Worm (Caenorhabditis elegans) whole organism, L4 larva: ENCODE data around the gene tag-209.
A peak's percentile ranks its signal among the peaks of the same experiment; 100 is the strongest.

ENCODE experiments used
- D1046.2 ChIP-seq: fragments of 200-800 bp; sonication (Bioruptor generic); IDR thresholded peaks from 2 replicates; pipeline ENCODE4 v1.3.6; 2022; ENCODE audit warnings: missing genetic modification characterization, missing compliant biosample characterization
- R02D3.7 ChIP-seq: fragments of 150-350 bp; sonication (generic microtip); optimal IDR thresholded peaks from 3 replicates; lab custom pipeline; 2014; ENCODE audit warnings: missing biosample characterization, missing genetic modification characterization
- T26A8.4 ChIP-seq: fragments of 200-800 bp; sonication (Bioruptor generic); IDR thresholded peaks from 2 replicates; pipeline ENCODE4 v1.3.6; 2022; ENCODE audit warnings: missing genetic modification characterization, missing compliant biosample characterization
- Y105C5A.15 ChIP-seq: fragments of 200-800 bp; sonication (Bioruptor generic); IDR thresholded peaks from 2 replicates; pipeline ENCODE4 v1.3.6; 2022; ENCODE audit warnings: missing genetic modification characterization, missing compliant biosample characterization
- ZK546.5 ChIP-seq, 2 experiments: sonication (generic microtip); optimal IDR thresholded peaks; 2 replicates each; lab custom pipeline; 2017; ENCODE audit warnings: missing biosample characterization in 2 of 2, missing genetic modification characterization in 2 of 2
- aha-1 ChIP-seq: fragments of 150-350 bp; peaks from one replicate; lab custom pipeline; 2014; ENCODE audit warnings: missing biosample characterization, missing genetic modification characterization
- aly-2 ChIP-seq: sonication (generic microtip); optimal IDR thresholded peaks from 2 replicates; lab custom pipeline; 2018; ENCODE audit warnings: missing biosample characterization, missing genetic modification characterization
- ces-1 ChIP-seq: fragments of 150-350 bp; sonication (generic microtip); optimal IDR thresholded peaks from 4 replicates; lab custom pipeline; 2014; ENCODE audit warnings: missing biosample characterization, missing genetic modification reagents, missing genetic modification characterization
- cey-2 ChIP-seq: sonication (generic microtip); optimal IDR thresholded peaks from 3 replicates; lab custom pipeline; 2017; ENCODE audit warnings: missing genetic modification characterization, mild to moderate bottlenecking, missing compliant biosample characterization, antibody characterized with exemption, borderline replicate concordance; ENCODE audit not compliant: insufficient read depth
- ctbp-1 ChIP-seq: fragments of 200-800 bp; sonication (Bioruptor generic); IDR thresholded peaks from 2 replicates; pipeline ENCODE4 v1.3.6; 2022; ENCODE audit warnings: missing genetic modification reagents, missing genetic modification characterization, missing compliant biosample characterization
- daf-12 ChIP-seq: fragments of 150-350 bp; optimal IDR thresholded peaks from 2 replicates; lab custom pipeline; 2014; ENCODE audit warnings: missing biosample characterization, missing genetic modification reagents, missing genetic modification characterization
- daf-8 ChIP-seq: fragments of 200-800 bp; sonication (Bioruptor generic); IDR thresholded peaks from 2 replicates; pipeline ENCODE4 v1.3.6; 2022; ENCODE audit warnings: missing genetic modification characterization, missing compliant biosample characterization
- duxl-1 ChIP-seq: sonication (generic microtip); optimal IDR thresholded peaks from 2 replicates; lab custom pipeline; 2016; ENCODE audit warnings: mild to moderate bottlenecking, missing genetic modification characterization, moderate library complexity, missing compliant biosample characterization; ENCODE audit not compliant: poor library complexity
- fkh-10 ChIP-seq: fragments of 150-350 bp; optimal IDR thresholded peaks from 2 replicates; lab custom pipeline; 2014; ENCODE audit warnings: missing biosample characterization, missing genetic modification reagents, missing genetic modification characterization
- fos-1 ChIP-seq: fragments of 150-350 bp; optimal IDR thresholded peaks from 2 replicates; lab custom pipeline; 2014; ENCODE audit warnings: missing biosample characterization, missing genetic modification characterization
- lim-7 ChIP-seq: fragments of 200-800 bp; sonication (Bioruptor generic); IDR thresholded peaks from 2 replicates; pipeline ENCODE4 v1.3.6; 2022; ENCODE audit warnings: missing genetic modification characterization, missing compliant biosample characterization
- lin-39 ChIP-seq: fragments of 150-350 bp; optimal IDR thresholded peaks from 2 replicates; lab custom pipeline; 2014; ENCODE audit warnings: missing biosample characterization, missing genetic modification reagents, missing genetic modification characterization
- lir-3 ChIP-seq: sonication (generic microtip); optimal IDR thresholded peaks from 2 replicates; lab custom pipeline; 2016; ENCODE audit warnings: mild to moderate bottlenecking, missing genetic modification characterization, missing compliant biosample characterization
- lsy-2 ChIP-seq, 2 experiments: fragments of 150-350 bp in 1 of 2; sonication (generic microtip) in 1 of 2; optimal IDR thresholded peaks; 2 replicates each; lab custom pipeline; 2014 to 2017; ENCODE audit warnings: missing biosample characterization in 2 of 2, missing genetic modification characterization in 2 of 2
- mes-2 ChIP-seq: sonication (generic microtip); optimal IDR thresholded peaks from 2 replicates; lab custom pipeline; 2016; ENCODE audit warnings: missing genotype, mild to moderate bottlenecking, missing genetic modification characterization, missing compliant biosample characterization; ENCODE audit not compliant: poor library complexity, severe bottlenecking
- mxl-2 ChIP-seq: fragments of 200-800 bp; sonication (Bioruptor generic); conservative IDR thresholded peaks from 2 replicates; pipeline ENCODE4 v1.3.6; 2022; ENCODE audit warnings: missing genetic modification reagents, missing genetic modification characterization, missing compliant biosample characterization
- nhr-11 ChIP-seq: fragments of 150-350 bp; optimal IDR thresholded peaks from 2 replicates; lab custom pipeline; 2014; ENCODE audit warnings: missing biosample characterization, missing genetic modification characterization
- snpc-1.2 ChIP-seq: fragments of 200-800 bp; sonication (Bioruptor generic); IDR thresholded peaks from 2 replicates; pipeline ENCODE4 v1.3.6; 2022; ENCODE audit warnings: missing genetic modification reagents, missing genetic modification characterization, missing compliant biosample characterization
- unc-39 ChIP-seq: sonication (generic microtip); optimal IDR thresholded peaks from 2 replicates; lab custom pipeline; 2017; ENCODE audit warnings: missing biosample characterization, missing genetic modification characterization
- unc-62 ChIP-seq, 3 experiments: fragments of 150-350 bp in 1 of 3; sonication (generic microtip); optimal IDR thresholded peaks in 2 of 3; peaks in 1 of 3; 1 replicate in 1 of 3; 2 replicates in 2 of 3; lab custom pipeline; 2014 to 2017; ENCODE audit warnings: missing biosample characterization in 3 of 3, missing genetic modification characterization in 3 of 3, missing genetic modification reagents in 3 of 3, missing genotype in 1 of 3
- zag-1 ChIP-seq: fragments of 150-350 bp; optimal IDR thresholded peaks from 2 replicates; lab custom pipeline; 2014; ENCODE audit warnings: missing biosample characterization, missing genetic modification characterization

The tag-209 gene

ce11 chrII:10758951-10759350 is 28.2 kb upstream of the tag-209 start:
- TF ChIP-seq aha-1 (tag; lab: Kevin White, UChicago) (peak; percentile 26), lir-3 (no peak), aly-2 (tag; lab: Kevin White, UChicago) (no peak), ces-1 (GFP tag; lab: Kevin White, UChicago) (peak; percentile 88), daf-12 (no peak), ctbp-1 (GFP tag; lab: Robert Waterston, UW) (peak; percentile 73), R02D3.7 (tag; lab: Kevin White, UChicago) (no peak), duxl-1 (tag; lab: Kevin White, UChicago) (no peak), nhr-11 (tag; lab: Kevin White, UChicago) (no peak), fkh-10 (peak; percentile 86), ZK546.5 (tag; optimal IDR thresholded peaks at IDR 0.05; lab: Kevin White, UChicago) (no peak), mxl-2 (GFP tag; lab: Robert Waterston, UW) (no peak), lin-39 (tag; lab: Kevin White, UChicago) (no peak), T26A8.4 (GFP tag; lab: Robert Waterston, UW) (no peak), zag-1 (tag; lab: Kevin White, UChicago) (no peak), mes-2 (tag; lab: Kevin White, UChicago) (no peak), lsy-2 (tag; optimal IDR thresholded peaks at IDR 0.05; lab: Kevin White, UChicago) (peak in 1 of 2 experiments; percentile 14), snpc-1.2 (GFP tag; lab: Robert Waterston, UW) (no peak)
- TF ChIP-seq, all 104 proteins: peak for 5

- TF ChIP-seq nhr-11 (tag; lab: Kevin White, UChicago) (no peak), aha-1 (tag; lab: Kevin White, UChicago) (peak; percentile 92), unc-62 (GFP tag; optimal IDR thresholded peaks at IDR 0.05 in 1 of 2; lab: Kevin White, UChicago) (peak in 1 of 2 experiments; percentile 10), unc-62 (tag; optimal IDR thresholded peaks at IDR 0.05; lab: Kevin White, UChicago) (no peak)
Measured at ce11 chrII:10759425-10759824, 27.7 kb upstream of the tag-209 start.

ce11 chrII:10760801-10761200 is 26.3 kb upstream of the tag-209 start:
- TF ChIP-seq unc-62 (GFP tag; optimal IDR thresholded peaks at IDR 0.05 in 1 of 2; lab: Kevin White, UChicago) (peak in 1 of 2 experiments; percentile 22), unc-62 (tag; optimal IDR thresholded peaks at IDR 0.05; lab: Kevin White, UChicago) (no peak), cey-2 (tag; lab: Kevin White, UChicago) (no peak)

ce11 chrII:10761653-10762052 is 25.5 kb upstream of the tag-209 start:
- no peak for TF ChIP-seq daf-8
- peak; percentile 70 for TF ChIP-seq fkh-10
- peak; percentile 86 for TF ChIP-seq aha-1 (tag; lab: Kevin White, UChicago)
- TF ChIP-seq ctbp-1 (GFP tag; lab: Robert Waterston, UW) = peak; percentile 68; the same call in 1 of the 2 replicates
- peak; percentile 31 for TF ChIP-seq ces-1 (GFP tag; lab: Kevin White, UChicago)

ce11 chrII:10765238-10765637 is 21.9 kb upstream of the tag-209 start:
- TF ChIP-seq aha-1 (tag; lab: Kevin White, UChicago) (peak; percentile 91), D1046.2 (no peak)

ce11 chrII:10766773-10767172 is 20.3 kb upstream of the tag-209 start:
- TF ChIP-seq unc-39 (tag; lab: Kevin White, UChicago) = no peak

ce11 chrII:10767977-10768376 is 19.1 kb upstream of the tag-209 start:
- TF ChIP-seq unc-62 (GFP tag; optimal IDR thresholded peaks at IDR 0.05 in 1 of 2; lab: Kevin White, UChicago) (peak in 1 of 2 experiments; percentile 74), unc-62 (tag; optimal IDR thresholded peaks at IDR 0.05; lab: Kevin White, UChicago) (no peak), fos-1 (tag; lab: Kevin White, UChicago) (no peak)
- TF ChIP-seq, all 104 proteins: peak for 1

ce11 chrII:10769291-10769690 is 17.8 kb upstream of the tag-209 start:
- TF ChIP-seq lim-7 (GFP tag; lab: Robert Waterston, UW) (no peak), Y105C5A.15 (no peak), ces-1 (GFP tag; lab: Kevin White, UChicago) (peak; percentile 79), ctbp-1 (GFP tag; lab: Robert Waterston, UW) (0 out of 2 replicates have a peak, but pooled peaks have one; percentile 43), fkh-10 (peak; percentile 83)
